Worm (Caenorhabditis elegans) whole organism, late embryonic: ENCODE results near the gene fbxa-219.
A peak's percentile ranks its signal among the peaks of the same experiment; 100 is the strongest.

ENCODE experiments used
- C38D4.7 ChIP-seq: fragments of 200-800 bp; sonication (Bioruptor generic); optimal IDR thresholded peaks from 2 replicates; lab custom pipeline; 2018; ENCODE audit warnings: mild to moderate bottlenecking, missing genetic modification characterization, moderate library complexity, missing compliant biosample characterization
- F13H6.1 ChIP-seq: sonication (generic microtip); optimal IDR thresholded peaks from 2 replicates; lab custom pipeline; 2016; ENCODE audit warnings: missing genetic modification characterization, missing compliant biosample characterization
- K02D7.2 ChIP-seq: sonication (generic microtip); optimal IDR thresholded peaks from 2 replicates; lab custom pipeline; 2017; ENCODE audit warnings: mild to moderate bottlenecking, missing genetic modification characterization, missing compliant biosample characterization
- K09A11.1 ChIP-seq: sonication (generic microtip); optimal IDR thresholded peaks from 2 replicates; lab custom pipeline; 2017; ENCODE audit warnings: antibody characterized with exemption, mild to moderate bottlenecking, missing genetic modification characterization, missing compliant biosample characterization; ENCODE audit not compliant: insufficient read depth
- T23F11.4 ChIP-seq: fragments of 200-800 bp; sonication (Bioruptor generic); optimal IDR thresholded peaks from 2 replicates; lab custom pipeline; 2018; ENCODE audit warnings: mild to moderate bottlenecking, missing genetic modification characterization, missing compliant biosample characterization
- Y22D7AL.16 ChIP-seq: sonication (generic microtip); optimal IDR thresholded peaks from 2 replicates; lab custom pipeline; 2016; ENCODE audit warnings: missing genetic modification characterization, missing compliant biosample characterization
- ceh-14 ChIP-seq: sonication (generic microtip); optimal IDR thresholded peaks from 2 replicates; lab custom pipeline; 2016; ENCODE audit warnings: missing genotype, missing genetic modification characterization, missing compliant biosample characterization
- ceh-18 ChIP-seq: sonication (generic microtip); optimal IDR thresholded peaks from 2 replicates; lab custom pipeline; 2016; ENCODE audit warnings: missing genetic modification characterization, missing compliant biosample characterization
- ceh-19 ChIP-seq: fragments of 200-800 bp; sonication (Bioruptor generic); optimal IDR thresholded peaks from 2 replicates; lab custom pipeline; 2018; ENCODE audit warnings: mild to moderate bottlenecking, missing genetic modification characterization, missing compliant biosample characterization
- ceh-2 ChIP-seq: sonication (generic microtip); optimal IDR thresholded peaks from 2 replicates; lab custom pipeline; 2016; ENCODE audit warnings: missing genotype, missing genetic modification characterization, missing compliant biosample characterization
- ceh-24 ChIP-seq: sonication (generic microtip); optimal IDR thresholded peaks from 2 replicates; lab custom pipeline; 2016; ENCODE audit warnings: mild to moderate bottlenecking, missing genetic modification characterization, missing compliant biosample characterization
- ceh-30 ChIP-seq: fragments of 150-350 bp; optimal IDR thresholded peaks from 2 replicates; lab custom pipeline; 2014; ENCODE audit warnings: missing biosample characterization, missing genetic modification characterization
- ceh-31 ChIP-seq: sonication (generic microtip); optimal IDR thresholded peaks from 2 replicates; lab custom pipeline; 2016; ENCODE audit warnings: missing genetic modification characterization, missing compliant biosample characterization
- ceh-34 ChIP-seq: sonication (generic microtip); optimal IDR thresholded peaks from 2 replicates; lab custom pipeline; 2016; ENCODE audit warnings: mild to moderate bottlenecking, missing genetic modification characterization, missing compliant biosample characterization
- ceh-45 ChIP-seq: fragments of 200-800 bp; sonication (Bioruptor generic); IDR thresholded peaks from 2 replicates; pipeline ENCODE4 v1.3.6; 2022; ENCODE audit warnings: missing genetic modification reagents, missing genetic modification characterization, missing compliant biosample characterization
- ceh-9 ChIP-seq: sonication (generic microtip); optimal IDR thresholded peaks from 2 replicates; lab custom pipeline; 2016; ENCODE audit warnings: mild to moderate bottlenecking, missing genetic modification characterization, inconsistent platforms, missing compliant biosample characterization
- che-1 ChIP-seq: sonication (generic microtip); optimal IDR thresholded peaks from 2 replicates; lab custom pipeline; 2016; ENCODE audit warnings: mild to moderate bottlenecking, missing genetic modification characterization, missing compliant biosample characterization
- dmd-4 ChIP-seq: sonication (generic microtip); optimal IDR thresholded peaks from 2 replicates; lab custom pipeline; 2016; ENCODE audit warnings: borderline replicate concordance, missing genetic modification characterization, missing compliant biosample characterization
- dve-1 ChIP-seq: sonication (generic microtip); optimal IDR thresholded peaks from 2 replicates; lab custom pipeline; 2017; ENCODE audit warnings: antibody characterized with exemption, mild to moderate bottlenecking, missing genetic modification characterization, missing compliant biosample characterization
- elt-2 ChIP-seq: sonication (generic microtip); optimal IDR thresholded peaks from 2 replicates; lab custom pipeline; 2016; ENCODE audit warnings: missing genetic modification reagents, missing genetic modification characterization, missing compliant biosample characterization
- elt-4 ChIP-seq: sonication (generic microtip); optimal IDR thresholded peaks from 2 replicates; lab custom pipeline; 2016; ENCODE audit warnings: missing genetic modification characterization, missing compliant biosample characterization
- ets-4 ChIP-seq: sonication (generic microtip); optimal IDR thresholded peaks from 2 replicates; lab custom pipeline; 2016; ENCODE audit warnings: missing genetic modification characterization, missing compliant biosample characterization
- eyg-1 ChIP-seq: sonication (generic microtip); optimal IDR thresholded peaks from 2 replicates; lab custom pipeline; 2016; ENCODE audit warnings: missing genotype, missing genetic modification characterization, missing compliant biosample characterization
- fax-1 ChIP-seq: sonication (generic microtip); optimal IDR thresholded peaks from 2 replicates; lab custom pipeline; 2016; ENCODE audit warnings: missing genotype, missing genetic modification characterization, missing compliant biosample characterization
- fkh-6 ChIP-seq: sonication (generic microtip); optimal IDR thresholded peaks from 2 replicates; lab custom pipeline; 2016; ENCODE audit warnings: missing genetic modification characterization, missing compliant biosample characterization
- gmeb-2 ChIP-seq: sonication (generic microtip); optimal IDR thresholded peaks from 2 replicates; lab custom pipeline; 2016; ENCODE audit warnings: missing genetic modification characterization, inconsistent platforms, missing compliant biosample characterization
- hlh-13 ChIP-seq: fragments of 200-800 bp; sonication (Bioruptor generic); optimal IDR thresholded peaks from 2 replicates; lab custom pipeline; 2018; ENCODE audit warnings: mild to moderate bottlenecking, missing genetic modification characterization, missing compliant biosample characterization
- hlh-15 ChIP-seq: sonication (generic microtip); optimal IDR thresholded peaks from 2 replicates; lab custom pipeline; 2016; ENCODE audit warnings: missing genetic modification characterization, missing compliant biosample characterization
- hlh-8 ChIP-seq: sonication (generic microtip); optimal IDR thresholded peaks from 2 replicates; lab custom pipeline; 2016; ENCODE audit warnings: missing genotype, missing genetic modification characterization, missing compliant biosample characterization
- nhr-11 ChIP-seq: fragments of 150-350 bp; optimal IDR thresholded peaks from 2 replicates; lab custom pipeline; 2014; ENCODE audit warnings: missing biosample characterization, missing genetic modification characterization
- nhr-232 ChIP-seq: sonication (generic microtip); optimal IDR thresholded peaks from 2 replicates; lab custom pipeline; 2016; ENCODE audit warnings: missing genetic modification characterization, missing compliant biosample characterization
- npax-4 ChIP-seq: sonication (generic microtip); optimal IDR thresholded peaks from 2 replicates; lab custom pipeline; 2016; ENCODE audit warnings: missing genetic modification characterization, missing compliant biosample characterization
- odd-2 ChIP-seq: sonication (generic microtip); optimal IDR thresholded peaks from 2 replicates; lab custom pipeline; 2017; ENCODE audit warnings: antibody characterized with exemption, mild to moderate bottlenecking, missing genetic modification characterization, missing compliant biosample characterization
- pat-9 ChIP-seq: fragments of 200-800 bp; sonication (Bioruptor generic); optimal IDR thresholded peaks from 2 replicates; lab custom pipeline; 2018; ENCODE audit warnings: mild to moderate bottlenecking, missing genetic modification characterization, moderate library complexity, missing compliant biosample characterization
- pax-1 ChIP-seq: fragments of 150-350 bp; optimal IDR thresholded peaks from 2 replicates; lab custom pipeline; 2014; ENCODE audit warnings: missing biosample characterization, missing genetic modification characterization
- pha-2 ChIP-seq: sonication (generic microtip); optimal IDR thresholded peaks from 2 replicates; lab custom pipeline; 2017; ENCODE audit warnings: mild to moderate bottlenecking, missing genetic modification characterization, missing compliant biosample characterization
- pros-1 ChIP-seq: fragments of 150-350 bp; optimal IDR thresholded peaks from 2 replicates; lab custom pipeline; 2014; ENCODE audit warnings: missing biosample characterization, missing genetic modification reagents, missing genetic modification characterization
- ref-2 ChIP-seq: sonication (generic microtip); optimal IDR thresholded peaks from 2 replicates; lab custom pipeline; 2016; ENCODE audit warnings: missing genetic modification characterization, missing compliant biosample characterization
- rnt-1 ChIP-seq: sonication (generic microtip); optimal IDR thresholded peaks from 2 replicates; lab custom pipeline; 2016; ENCODE audit warnings: missing genetic modification characterization, missing compliant biosample characterization
- sdc-2 ChIP-seq: sonication (generic microtip); optimal IDR thresholded peaks from 2 replicates; lab custom pipeline; 2016; ENCODE audit warnings: missing genotype, missing genetic modification characterization, missing compliant biosample characterization
- sox-2 ChIP-seq: fragments of 200-800 bp; sonication (Bioruptor generic); IDR thresholded peaks from 2 replicates; pipeline ENCODE4 v1.3.6; 2022; ENCODE audit warnings: missing genetic modification reagents, missing genetic modification characterization, missing compliant biosample characterization
- syd-9 ChIP-seq: sonication (generic microtip); optimal IDR thresholded peaks from 2 replicates; lab custom pipeline; 2016; ENCODE audit warnings: mild to moderate bottlenecking, missing genetic modification characterization, moderate library complexity, missing compliant biosample characterization
- unc-3 ChIP-seq, 2 experiments: fragments of 200-800 bp in 1 of 2; sonication (Bioruptor generic) in 1 of 2; sonication (generic microtip) in 1 of 2; conservative IDR thresholded peaks in 1 of 2; optimal IDR thresholded peaks in 1 of 2; 2 replicates each; pipeline versions ENCODE4 v1.3.6 to Lab custom; 2016 to 2022; ENCODE audit warnings: missing compliant biosample characterization in 2 of 2, missing genetic modification characterization in 2 of 2, missing genetic modification reagents in 1 of 2
- zip-5 ChIP-seq: sonication (generic microtip); optimal IDR thresholded peaks from 2 replicates; lab custom pipeline; 2016; ENCODE audit warnings: missing genetic modification characterization, missing compliant biosample characterization

Gene fbxa-219

ce11 chrIII:2304867-2305266 is 13.7 kb downstream of the fbxa-219 start, which contains the start of gene Y54F10BM.9 (continued):
- TF ChIP-seq F13H6.1 (tag; lab: Kevin White, UChicago) (no peak), T23F11.4 (GFP tag; lab: Kevin White, UChicago) (no peak), ceh-30 (tag; lab: Kevin White, UChicago) (no peak), fax-1 (tag; lab: Kevin White, UChicago) (no peak), ceh-9 (tag; lab: Kevin White, UChicago) (no peak), ceh-19 (GFP tag; lab: Kevin White, UChicago) (no peak), K02D7.2 (no peak), ceh-34 (tag; lab: Kevin White, UChicago) (peak; percentile 19), K09A11.1 (tag; lab: Kevin White, UChicago) (no peak), nhr-11 (tag; lab: Kevin White, UChicago) (no peak), ceh-14 (tag; lab: Kevin White, UChicago) (no peak), sdc-2 (no peak), odd-2 (tag; lab: Kevin White, UChicago) (no peak), elt-2 (tag; lab: Kevin White, UChicago) (no peak), npax-4 (no peak), hlh-8 (peak; percentile 34), ceh-45 (GFP tag; lab: Robert Waterston, UW) (no peak), zip-5 (no peak), ets-4 (tag; lab: Kevin White, UChicago) (no peak), C38D4.7 (GFP tag; lab: Kevin White, UChicago) (no peak), nhr-232 (no peak), dve-1 (tag; lab: Kevin White, UChicago) (no peak), eyg-1 (tag; lab: Kevin White, UChicago) (no peak), dmd-4 (tag; lab: Kevin White, UChicago) (no peak), ceh-2 (peak; percentile 3), che-1 (tag; lab: Kevin White, UChicago) (no peak), ceh-18 (tag; lab: Kevin White, UChicago) (no peak)

ce11 chrIII:2308026-2308425 is 16.8 kb downstream of the fbxa-219 start, which contains the start of the genes fbxa-1 and Y54F10BM.20:
Gene fbxa-1 (minus strand): TSS chrIII:2308126.
Gene Y54F10BM.20 (plus strand): TSS chrIII:2308256.
- TF ChIP-seq npax-4 (no peak), ceh-9 (tag; lab: Kevin White, UChicago) (no peak), ceh-30 (tag; lab: Kevin White, UChicago) (no peak), pros-1 (tag; lab: Kevin White, UChicago) (no peak), pat-9 (tag; lab: Kevin White, UChicago) (no peak), unc-3 (GFP tag; conservative IDR thresholded peaks at IDR 0.05; lab: Robert Waterston, UW) (no peak), unc-3 (tag; optimal IDR thresholded peaks at IDR 0.05; lab: Kevin White, UChicago) (no peak), hlh-8 (no peak), rnt-1 (tag; lab: Kevin White, UChicago) (no peak), ets-4 (tag; lab: Kevin White, UChicago) (no peak), pha-2 (tag; lab: Kevin White, UChicago) (no peak), hlh-15 (no peak), pax-1 (tag; lab: Kevin White, UChicago) (no peak), elt-4 (tag; lab: Kevin White, UChicago) (no peak), ceh-19 (GFP tag; lab: Kevin White, UChicago) (no peak)

- TF ChIP-seq ceh-45 (GFP tag; lab: Robert Waterston, UW) (no peak), elt-2 (tag; lab: Kevin White, UChicago) (peak; percentile 16)
Observed at ce11 chrIII:2310996-2311395, 19.8 kb downstream of the fbxa-219 start.

ce11 chrIII:2313985-2314494 is 22.8 kb downstream of the fbxa-219 start, which contains the start of the genes fbxa-66 and iffb-1:
Gene fbxa-66 (minus strand): TSS chrIII:2314035.
Gene iffb-1 (plus strand): TSS chrIII:2314436.
- TF ChIP-seq dve-1 (tag; lab: Kevin White, UChicago) (no peak), nhr-11 (tag; lab: Kevin White, UChicago) (no peak), hlh-13 (GFP tag; lab: Kevin White, UChicago) (no peak), ceh-24 (no peak), syd-9 (no peak), fkh-6 (tag; lab: Kevin White, UChicago) (no peak), sox-2 (GFP tag; lab: Robert Waterston, UW) (no peak), ceh-31 (tag; lab: Kevin White, UChicago) (no peak), ceh-34 (tag; lab: Kevin White, UChicago) (no peak), ref-2 (tag; lab: Kevin White, UChicago) (no peak), hlh-15 (no peak), Y22D7AL.16 (tag; lab: Kevin White, UChicago) (no peak), rnt-1 (tag; lab: Kevin White, UChicago) (no peak), pax-1 (tag; lab: Kevin White, UChicago) (no peak), ceh-45 (GFP tag; lab: Robert Waterston, UW) (no peak), gmeb-2 (tag; lab: Kevin White, UChicago) (no peak), ceh-9 (tag; lab: Kevin White, UChicago) (no peak)
- TF ChIP-seq, all 69 proteins: peak for 0
